Fruit fly (Drosophila melanogaster): Measurements from ENCODE around the gene haf.

dm6 chr2L:1579800-1580199, 24.9 kb downstream of the haf start:
- TF ChIP-seq EcR (GFP tag; optimal IDR thresholded peaks at IDR 0.05) (no peak), CG32121 (GFP tag; IDR thresholded peaks at IDR 0.05) (no peak), CG8159 (tag; optimal IDR thresholded peaks at IDR 0.05) (no peak), D1 (tag; optimal IDR thresholded peaks at IDR 0.05) (no peak), CG34367 (tag; optimal IDR thresholded peaks at IDR 0.05) (no peak), rn (GFP tag; IDR thresholded peaks at IDR 0.05) (no peak), CG9948 (tag; optimal IDR thresholded peaks at IDR 0.05) (no peak), CG10348 (GFP tag; IDR thresholded peaks at IDR 0.05) (no peak), Ets98B (GFP tag; IDR thresholded peaks at IDR 0.05) (no peak), CG15710 (tag; optimal IDR thresholded peaks at IDR 0.05) (no peak), Snoo (tag; optimal IDR thresholded peaks at IDR 0.05) (no peak), CG14655 (GFP tag; optimal IDR thresholded peaks at IDR 0.05) (no peak), fd96Ca (GFP tag; IDR thresholded peaks at IDR 0.05) (no peak)

Measured in whole organism, pupa.